Worm (Caenorhabditis elegans) whole organism, young adult: Measurements from ENCODE around the gene hir-1.

Source experiments
- B0019.2 ChIP-seq: fragments of 200-800 bp; sonication (Bioruptor generic); conservative IDR thresholded peaks from 2 replicates; pipeline ENCODE4 v1.3.6; 2022; ENCODE audit warnings: missing genetic modification reagents, missing genetic modification characterization, missing compliant biosample characterization
- B0035.1 ChIP-seq: sonication (generic microtip); optimal IDR thresholded peaks from 2 replicates; lab custom pipeline; 2016; ENCODE audit warnings: missing genetic modification characterization, mild to moderate bottlenecking, missing compliant biosample characterization, missing genotype, missing genetic modification reagents
- F22D6.2 ChIP-seq: sonication (generic microtip); optimal IDR thresholded peaks from 2 replicates; lab custom pipeline; 2016; ENCODE audit warnings: mild to moderate bottlenecking, missing genetic modification characterization, missing compliant biosample characterization
- F52B5.7 ChIP-seq: sonication (generic microtip); optimal IDR thresholded peaks from 2 replicates; lab custom pipeline; 2016; ENCODE audit warnings: mild to moderate bottlenecking, missing genetic modification characterization, missing compliant biosample characterization
- F55B11.4 ChIP-seq: sonication (generic microtip); optimal IDR thresholded peaks from 2 replicates; lab custom pipeline; 2016; ENCODE audit warnings: missing compliant biosample characterization, missing genetic modification characterization, borderline replicate concordance; ENCODE audit not compliant: insufficient read depth
- F57A8.1 ChIP-seq: fragments of 200-800 bp; sonication (Bioruptor generic); optimal IDR thresholded peaks from 2 replicates; lab custom pipeline; 2018; ENCODE audit warnings: mild to moderate bottlenecking, missing genetic modification characterization, moderate library complexity, missing compliant biosample characterization
- Y53F4B.3 ChIP-seq: fragments of 200-800 bp; sonication (Bioruptor generic); IDR thresholded peaks from 2 replicates; pipeline ENCODE4 v1.3.6; 2022; ENCODE audit warnings: missing genetic modification reagents, missing genetic modification characterization, missing compliant biosample characterization
- Y79H2A.3 ChIP-seq: fragments of 200-800 bp; sonication (Bioruptor generic); conservative IDR thresholded peaks from 2 replicates; pipeline ENCODE4 v1.3.6; 2022; ENCODE audit warnings: missing genetic modification reagents, missing genetic modification characterization, missing compliant biosample characterization
- Y95B8A.8 ChIP-seq: fragments of 200-800 bp; sonication (Bioruptor generic); IDR thresholded peaks from 2 replicates; pipeline ENCODE4 v1.3.6; 2022; ENCODE audit warnings: missing genetic modification reagents, missing genetic modification characterization, missing compliant biosample characterization
- atf-7 ChIP-seq: sonication (generic microtip); optimal IDR thresholded peaks from 2 replicates; lab custom pipeline; 2017; ENCODE audit warnings: mild to moderate bottlenecking, missing genetic modification characterization, missing compliant biosample characterization
- athp-1 ChIP-seq: sonication (generic microtip); optimal IDR thresholded peaks from 2 replicates; lab custom pipeline; 2017; ENCODE audit warnings: mild to moderate bottlenecking, missing genetic modification characterization, missing compliant biosample characterization
- attf-5 ChIP-seq: fragments of 200-800 bp; sonication (Bioruptor generic); optimal IDR thresholded peaks from 2 replicates; lab custom pipeline; 2018; ENCODE audit warnings: mild to moderate bottlenecking, missing genetic modification characterization, missing compliant biosample characterization
- cebp-1 ChIP-seq, 2 experiments: fragments of 200-800 bp in 1 of 2; sonication (Bioruptor generic) in 1 of 2; sonication (generic microtip) in 1 of 2; IDR thresholded peaks in 1 of 2; optimal IDR thresholded peaks in 1 of 2; 2 replicates each; pipeline versions ENCODE4 v1.3.6 to Lab custom; 2017 to 2022; ENCODE audit warnings: missing compliant biosample characterization in 2 of 2, missing genetic modification characterization in 2 of 2, mild to moderate bottlenecking in 1 of 2, missing genetic modification reagents in 1 of 2, moderate library complexity in 1 of 2
- ceh-40 ChIP-seq: fragments of 200-800 bp; sonication (Bioruptor generic); IDR thresholded peaks from 2 replicates; pipeline ENCODE4 v1.3.6; 2022; ENCODE audit warnings: missing genetic modification characterization, missing compliant biosample characterization
- dox-1 ChIP-seq: fragments of 200-800 bp; sonication (Bioruptor generic); IDR thresholded peaks from 2 replicates; pipeline ENCODE4 v1.3.6; 2022; ENCODE audit warnings: missing genetic modification reagents, missing genetic modification characterization, missing compliant biosample characterization
- efl-1 ChIP-seq: fragments of 150-350 bp; optimal IDR thresholded peaks from 2 replicates; lab custom pipeline; 2014; ENCODE audit warnings: missing biosample characterization, missing genetic modification reagents, missing genetic modification characterization
- ekl-4 ChIP-seq: fragments of 200-800 bp; sonication (Bioruptor generic); IDR thresholded peaks from 2 replicates; pipeline ENCODE4 v1.3.6; 2022; ENCODE audit warnings: missing genetic modification reagents, missing genetic modification characterization, missing compliant biosample characterization
- hmg-20 ChIP-seq: fragments of 200-800 bp; sonication (Bioruptor generic); IDR thresholded peaks from 2 replicates; pipeline ENCODE4 v1.3.6; 2022; ENCODE audit warnings: missing genetic modification reagents, missing genetic modification characterization, missing compliant biosample characterization
- hrde-1 ChIP-seq: sonication (generic microtip); optimal IDR thresholded peaks from 2 replicates; lab custom pipeline; 2016; ENCODE audit warnings: missing genetic modification characterization, mild to moderate bottlenecking, missing compliant biosample characterization, moderate library complexity, missing genotype, missing genetic modification reagents, borderline replicate concordance
- lag-1 ChIP-seq: fragments of 200-800 bp; sonication (Bioruptor generic); IDR thresholded peaks from 2 replicates; pipeline ENCODE4 v1.3.6; 2022; ENCODE audit warnings: missing genetic modification reagents, missing genetic modification characterization, missing compliant biosample characterization
- lin-40 ChIP-seq: sonication (generic microtip); optimal IDR thresholded peaks from 2 replicates; lab custom pipeline; 2016; ENCODE audit warnings: missing genetic modification characterization, mild to moderate bottlenecking, missing compliant biosample characterization, missing genotype, missing genetic modification reagents
- lir-1 ChIP-seq: fragments of 200-800 bp; sonication (Bioruptor generic); conservative IDR thresholded peaks from 2 replicates; pipeline ENCODE4 v1.3.6; 2022; ENCODE audit warnings: missing genetic modification reagents, missing genetic modification characterization, missing compliant biosample characterization
- lsy-27 ChIP-seq: sonication (generic microtip); optimal IDR thresholded peaks from 2 replicates; lab custom pipeline; 2017; ENCODE audit warnings: missing genetic modification characterization, mild to moderate bottlenecking, missing compliant biosample characterization, antibody characterized with exemption, missing genotype, borderline replicate concordance; ENCODE audit not compliant: insufficient read depth
- madf-10 ChIP-seq: sonication (generic microtip); optimal IDR thresholded peaks from 2 replicates; lab custom pipeline; 2016; ENCODE audit warnings: mild to moderate bottlenecking, missing genetic modification characterization, missing compliant biosample characterization
- madf-6 ChIP-seq: fragments of 200-800 bp; sonication (Bioruptor generic); IDR thresholded peaks from 2 replicates; pipeline ENCODE4 v1.3.6; 2022; ENCODE audit warnings: missing genetic modification reagents, missing genetic modification characterization, missing compliant biosample characterization
- mel-28 ChIP-seq: sonication (generic microtip); optimal IDR thresholded peaks from 2 replicates; lab custom pipeline; 2016; ENCODE audit warnings: borderline replicate concordance, mild to moderate bottlenecking, missing genetic modification characterization, missing compliant biosample characterization
- nfyb-1 ChIP-seq: fragments of 200-800 bp; sonication (Bioruptor generic); IDR thresholded peaks from 2 replicates; pipeline ENCODE4 v1.3.6; 2022; ENCODE audit warnings: missing genetic modification reagents, missing genetic modification characterization, missing compliant biosample characterization
- nhr-27 ChIP-seq: fragments of 200-800 bp; sonication (Bioruptor generic); optimal IDR thresholded peaks from 2 replicates; lab custom pipeline; 2018; ENCODE audit warnings: mild to moderate bottlenecking, missing genetic modification characterization, moderate library complexity, missing compliant biosample characterization
- pbrm-1 ChIP-seq: fragments of 200-800 bp; sonication (Bioruptor generic); IDR thresholded peaks from 2 replicates; pipeline ENCODE4 v1.3.6; 2022; ENCODE audit warnings: missing genetic modification reagents, missing genetic modification characterization, missing compliant biosample characterization
- repo-1 ChIP-seq: sonication (generic microtip); optimal IDR thresholded peaks from 2 replicates; lab custom pipeline; 2017; ENCODE audit warnings: mild to moderate bottlenecking, missing genetic modification characterization, missing compliant biosample characterization
- snpc-1.3 ChIP-seq: sonication (generic microtip); optimal IDR thresholded peaks from 2 replicates; lab custom pipeline; 2017; ENCODE audit warnings: missing genetic modification characterization, mild to moderate bottlenecking, missing compliant biosample characterization, antibody characterized with exemption, moderate library complexity, missing genotype, missing genetic modification reagents; ENCODE audit not compliant: insufficient read depth
- ztf-18 ChIP-seq: sonication (generic microtip); optimal IDR thresholded peaks from 2 replicates; lab custom pipeline; 2016; ENCODE audit warnings: missing genotype, mild to moderate bottlenecking, missing genetic modification characterization, missing compliant biosample characterization
- ztf-26 ChIP-seq: sonication (generic microtip); optimal IDR thresholded peaks from 2 replicates; lab custom pipeline; 2017; ENCODE audit warnings: missing genetic modification characterization, missing compliant biosample characterization
- ztf-3 ChIP-seq: fragments of 200-800 bp; sonication (Bioruptor generic); optimal IDR thresholded peaks from 2 replicates; lab custom pipeline; 2018; ENCODE audit warnings: mild to moderate bottlenecking, missing genetic modification characterization, missing compliant biosample characterization

Gene hir-1

ce11 chrV:5525208-5525607 is 3.3 kb downstream of the hir-1 start:
- TF ChIP-seq efl-1 (GFP tag; lab: Kevin White, UChicago) (no peak), repo-1 (tag; lab: Kevin White, UChicago) (no peak), Y79H2A.3 (no peak)

- TF ChIP-seq F52B5.7 (tag; lab: Kevin White, UChicago) (no peak), nhr-27 (tag; lab: Kevin White, UChicago) (no peak), mel-28 (tag; lab: Kevin White, UChicago) (no peak), Y95B8A.8 (GFP tag; lab: Robert Waterston, UW) (no peak), ztf-18 (tag; lab: Kevin White, UChicago) (no peak), atf-7 (no peak), lsy-27 (tag; lab: Kevin White, UChicago) (no peak), hrde-1 (no peak), ekl-4 (GFP tag; lab: Robert Waterston, UW) (no peak), attf-5 (GFP tag; lab: Kevin White, UChicago) (no peak), lin-40 (tag; lab: Kevin White, UChicago) (no peak), F57A8.1 (GFP tag; lab: Kevin White, UChicago) (no peak), B0019.2 (GFP tag; lab: Robert Waterston, UW) (no peak)
Observed at ce11 chrV:5527694-5528093, 5.8 kb downstream of the hir-1 start.

- TF ChIP-seq B0035.1 (no peak), madf-6 (GFP tag; lab: Robert Waterston, UW) (0 out of 2 replicates have a peak, but pooled peaks have one; percentile 20)
Observed at ce11 chrV:5533755-5534154, 11.8 kb downstream of the hir-1 start, which contains the start of gene grl-1. grl-1 (minus strand) TSS chrV:5533855.

- TF ChIP-seq madf-10, result no peak
- TF ChIP-seq hmg-20 (GFP tag; lab: Robert Waterston, UW), result no peak
- TF ChIP-seq cebp-1 (GFP tag; IDR thresholded peaks at IDR 0.05; lab: Robert Waterston, UW), result no peak
- TF ChIP-seq cebp-1 (tag; optimal IDR thresholded peaks at IDR 0.05; lab: Kevin White, UChicago), result no peak
- no peak for TF ChIP-seq F55B11.4 (tag; lab: Kevin White, UChicago)
- TF ChIP-seq lir-1, result no peak
- no peak for TF ChIP-seq snpc-1.3 (tag; lab: Kevin White, UChicago)
- no peak for TF ChIP-seq nfyb-1 (GFP tag; lab: Robert Waterston, UW)
- TF ChIP-seq ztf-26 (tag; lab: Kevin White, UChicago), result no peak
- no peak for TF ChIP-seq lag-1 (GFP tag; lab: Robert Waterston, UW)
- no peak for TF ChIP-seq ceh-40 (GFP tag; lab: Robert Waterston, UW)
- TF ChIP-seq ztf-3 (GFP tag; lab: Kevin White, UChicago), result no peak
- TF ChIP-seq F22D6.2 (tag; lab: Kevin White, UChicago), result no peak
- no peak for TF ChIP-seq pbrm-1 (GFP tag; lab: Robert Waterston, UW)
- TF ChIP-seq Y53F4B.3 (GFP tag; lab: Robert Waterston, UW), result no peak
- no peak for TF ChIP-seq dox-1 (GFP tag; lab: Robert Waterston, UW)
- no peak for TF ChIP-seq athp-1 (tag; lab: Kevin White, UChicago)
Observed at ce11 chrV:5535774-5536173, 13.8 kb downstream of the hir-1 start, which contains the start of gene C24G6.8. C24G6.8 (minus strand) TSS chrV:5535874.
